Fruit fly (Drosophila melanogaster) whole organism, prepupa: Measurements from ENCODE around the gene Mlc1.

Source experiments
- CG16779 ChIP-seq: fragments of 200-800 bp; sonication (Bioruptor generic); optimal IDR thresholded peaks from 3 replicates; lab custom pipeline; 2017; ENCODE audit warnings: missing biosample characterization, mild to moderate bottlenecking, missing genetic modification characterization
- CG6808 ChIP-seq: fragments of 200-800 bp; sonication (Bioruptor generic); optimal IDR thresholded peaks from 3 replicates; lab custom pipeline; 2017; ENCODE audit warnings: missing biosample characterization, missing genetic modification characterization, mild to moderate bottlenecking, moderate library complexity, missing genetic modification reagents
- CG6854 ChIP-seq: fragments of 200-800 bp; sonication (Bioruptor generic); optimal IDR thresholded peaks from 2 replicates; lab custom pipeline; 2017; ENCODE audit warnings: missing biosample characterization, mild to moderate bottlenecking, missing genetic modification characterization
- CG7368 ChIP-seq: fragments of 200-800 bp; sonication (Bioruptor generic); optimal IDR thresholded peaks from 3 replicates; lab custom pipeline; 2016; ENCODE audit warnings: missing biosample characterization, missing genetic modification characterization
- CG8319 ChIP-seq: fragments of 200-800 bp; sonication (Bioruptor generic); optimal IDR thresholded peaks from 3 replicates; lab custom pipeline; 2016; ENCODE audit warnings: missing biosample characterization, missing genetic modification characterization
- Hr38 ChIP-seq: sonication (Bioruptor generic); optimal IDR thresholded peaks from 2 replicates; lab custom pipeline; 2016; ENCODE audit warnings: missing biosample characterization, missing genetic modification characterization
- Hr39 ChIP-seq: fragments of 200-800 bp; sonication (Bioruptor generic); optimal IDR thresholded peaks from 2 replicates; lab custom pipeline; 2016; ENCODE audit warnings: missing biosample characterization, missing genetic modification characterization
- Smox ChIP-seq: fragments of 200-800 bp; sonication (Bioruptor generic); optimal IDR thresholded peaks from 3 replicates; lab custom pipeline; 2016; ENCODE audit warnings: missing biosample characterization, missing genetic modification characterization
- Sox14 ChIP-seq: fragments of 200-800 bp; sonication (Bioruptor generic); optimal IDR thresholded peaks from 3 replicates; lab custom pipeline; 2016; ENCODE audit warnings: missing biosample characterization, missing genetic modification characterization
- Sox15 ChIP-seq: fragments of 200-800 bp; sonication (Bioruptor generic); optimal IDR thresholded peaks from 3 replicates; lab custom pipeline; 2016; ENCODE audit warnings: missing biosample characterization, missing genetic modification characterization
- net ChIP-seq: fragments of 200-800 bp; sonication (Bioruptor generic); optimal IDR thresholded peaks from 3 replicates; lab custom pipeline; 2016; ENCODE audit warnings: missing biosample characterization, missing genetic modification characterization
- salr ChIP-seq, 2 experiments: fragments of 200-800 bp; sonication (Bioruptor generic); optimal IDR thresholded peaks; 3 replicates each; lab custom pipeline; 2016 to 2018; ENCODE audit warnings: missing biosample characterization in 2 of 2, missing genetic modification characterization in 2 of 2, mild to moderate bottlenecking in 1 of 2

DNA sequence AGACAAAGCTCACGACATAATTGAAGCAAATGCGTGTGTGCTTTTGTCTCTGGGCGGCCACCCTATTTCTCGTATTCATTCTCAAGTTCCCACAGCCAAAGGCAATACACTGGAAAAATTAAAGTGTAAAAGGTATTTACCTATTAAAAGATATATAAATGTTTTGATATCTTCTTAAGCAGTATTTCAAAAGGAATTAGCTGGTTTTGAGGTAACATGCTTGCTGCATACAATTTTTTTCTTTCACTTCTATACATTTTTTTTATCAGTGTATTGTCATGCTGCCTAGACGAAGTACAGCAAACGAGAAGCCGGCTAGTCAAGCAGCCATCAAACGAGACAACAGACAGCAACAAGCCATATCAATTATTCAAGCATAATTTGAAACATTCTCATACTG is 46.2 kb downstream of the Mlc1 start:
- TF ChIP-seq net (GFP tag; lab: Kevin White, UChicago), result no peak
- no peak for TF ChIP-seq salr (GFP tag; optimal IDR thresholded peaks at IDR 0.05; lab: Kevin White, UChicago)
- no peak for TF ChIP-seq CG6854
- TF ChIP-seq Sox15 (GFP tag; lab: Kevin White, UChicago), result no peak
- no peak for TF ChIP-seq CG7368 (GFP tag; lab: Kevin White, UChicago)
- no peak for TF ChIP-seq Hr38 (GFP tag; lab: Kevin White, UChicago)
- no peak for TF ChIP-seq Hr39 (GFP tag; lab: Kevin White, UChicago)
- TF ChIP-seq CG6808, result no peak
- no peak for TF ChIP-seq Smox (GFP tag; lab: Kevin White, UChicago)
- TF ChIP-seq CG16779 (tag; lab: Kevin White, UChicago), result no peak
- TF ChIP-seq CG8319 (GFP tag; lab: Kevin White, UChicago), result no peak
- TF ChIP-seq Sox14 (GFP tag; lab: Kevin White, UChicago), result no peak
